Worm (Caenorhabditis elegans): ENCODE results near the gene Y39C12A.9.

DNA sequence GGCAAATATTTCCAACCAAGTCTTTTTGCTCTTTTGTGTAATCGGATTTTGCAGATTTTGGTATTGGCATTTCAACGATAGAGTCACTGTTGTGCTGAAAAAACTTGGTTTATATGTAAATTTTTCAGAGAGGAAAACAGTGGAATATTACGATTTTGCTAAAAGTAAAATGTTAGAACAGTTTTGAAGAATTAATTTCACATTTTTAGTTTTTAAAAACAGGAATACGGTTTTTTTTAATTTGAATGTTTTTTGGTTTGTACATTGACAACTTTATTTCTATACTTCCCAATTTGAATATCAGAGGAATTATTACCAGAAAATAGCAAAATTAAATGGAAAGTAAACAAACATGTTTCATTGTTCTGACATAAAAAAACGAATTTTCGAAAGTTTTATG is 6.4 kb downstream of the Y39C12A.9 start, which contains the start of gene dnj-26:
- no peak for TF ChIP-seq nhr-12 (tag; optimal IDR thresholded peaks at IDR 0.05)
- TF ChIP-seq mdl-1 (tag; optimal IDR thresholded peaks at IDR 0.05), result no peak
- TF ChIP-seq egl-27 (tag; optimal IDR thresholded peaks at IDR 0.05), result no peak
- TF ChIP-seq lin-15B (tag; optimal IDR thresholded peaks at IDR 0.05), result no peak
- TF ChIP-seq nhr-237 (tag; optimal IDR thresholded peaks at IDR 0.05), result no peak

All from whole organism, L3 larva.